Worm (Caenorhabditis elegans) whole organism, L1 larva: Measurements from ENCODE around the gene elb-1.

Experiments
- C04F5.9 ChIP-seq: sonication (generic microtip); optimal IDR thresholded peaks from 2 replicates; lab custom pipeline; 2016; ENCODE audit warnings: missing genetic modification characterization, missing compliant biosample characterization
- C34B4.2 ChIP-seq: sonication (generic microtip); optimal IDR thresholded peaks from 2 replicates; lab custom pipeline; 2017; ENCODE audit warnings: mild to moderate bottlenecking, missing genetic modification characterization, missing compliant biosample characterization
- Y116A8C.19 ChIP-seq: sonication (generic microtip); optimal IDR thresholded peaks from 2 replicates; lab custom pipeline; 2016; ENCODE audit warnings: missing compliant biosample characterization, missing genetic modification characterization, borderline replicate concordance
- alr-1 ChIP-seq: fragments of 200-800 bp; sonication (Bioruptor generic); optimal IDR thresholded peaks from 2 replicates; lab custom pipeline; 2018; ENCODE audit warnings: borderline replicate concordance, mild to moderate bottlenecking, missing genetic modification characterization, missing compliant biosample characterization
- ceh-8 ChIP-seq: fragments of 200-800 bp; sonication (Bioruptor generic); optimal IDR thresholded peaks from 2 replicates; lab custom pipeline; 2018; ENCODE audit warnings: mild to moderate bottlenecking, missing genetic modification characterization, moderate library complexity, missing compliant biosample characterization
- ceh-88 ChIP-seq: fragments of 200-800 bp; sonication (Bioruptor generic); IDR thresholded peaks from 2 replicates; pipeline ENCODE4 v1.3.6; 2022; ENCODE audit warnings: missing genetic modification characterization, missing compliant biosample characterization
- dsc-1 ChIP-seq: sonication (generic microtip); optimal IDR thresholded peaks from 2 replicates; lab custom pipeline; 2016; ENCODE audit warnings: mild to moderate bottlenecking, missing genetic modification characterization, missing compliant biosample characterization
- efl-1 ChIP-seq, 4 experiments: fragments of 150-350 bp; optimal IDR thresholded peaks in 3 of 4; peaks in 1 of 4; 1 replicate in 1 of 4; 2 replicates in 3 of 4; lab custom pipeline; 2014; ENCODE audit warnings: missing biosample characterization in 2 of 4, missing genetic modification characterization in 2 of 4, missing genetic modification reagents in 2 of 4
- egl-13 ChIP-seq: sonication (generic microtip); optimal IDR thresholded peaks from 2 replicates; lab custom pipeline; 2016; ENCODE audit warnings: missing genotype, missing genetic modification reagents, missing genetic modification characterization, missing compliant biosample characterization
- fkh-8 ChIP-seq: sonication (generic microtip); optimal IDR thresholded peaks from 2 replicates; lab custom pipeline; 2016; ENCODE audit warnings: mild to moderate bottlenecking, missing genetic modification characterization, missing compliant biosample characterization
- fos-1 ChIP-seq: fragments of 150-350 bp; optimal IDR thresholded peaks from 2 replicates; lab custom pipeline; 2014; ENCODE audit warnings: missing biosample characterization, missing genetic modification characterization
- hpl-2 ChIP-seq: fragments of 150-350 bp; optimal IDR thresholded peaks from 2 replicates; lab custom pipeline; 2014; ENCODE audit warnings: missing biosample characterization, missing genetic modification reagents, missing genetic modification characterization
- lin-14 ChIP-seq: fragments of 200-800 bp; sonication (Bioruptor generic); optimal IDR thresholded peaks from 2 replicates; lab custom pipeline; 2018; ENCODE audit warnings: mild to moderate bottlenecking, missing genetic modification characterization, moderate library complexity, missing compliant biosample characterization
- lsy-2 ChIP-seq, 2 experiments: fragments of 150-350 bp; optimal IDR thresholded peaks; 2 replicates each; lab custom pipeline; 2014; ENCODE audit warnings: missing biosample characterization in 2 of 2, missing genetic modification characterization in 2 of 2
- mdl-1 ChIP-seq, 2 experiments: fragments of 150-350 bp; optimal IDR thresholded peaks; 2 replicates each; lab custom pipeline; 2014 to 2017; ENCODE audit warnings: missing biosample characterization in 2 of 2, missing genetic modification characterization in 2 of 2, inconsistent platforms in 1 of 2
- mef-2 ChIP-seq: fragments of 150-350 bp; optimal IDR thresholded peaks from 2 replicates; lab custom pipeline; 2014; ENCODE audit warnings: missing biosample characterization, missing genetic modification characterization
- nhr-20 ChIP-seq: sonication (generic microtip); optimal IDR thresholded peaks from 2 replicates; lab custom pipeline; 2016; ENCODE audit warnings: mild to moderate bottlenecking, missing genetic modification characterization, missing compliant biosample characterization
- nhr-237 ChIP-seq: fragments of 150-350 bp; optimal IDR thresholded peaks from 2 replicates; lab custom pipeline; 2014; ENCODE audit warnings: missing biosample characterization, missing genetic modification characterization
- nhr-47 ChIP-seq: sonication (generic microtip); optimal IDR thresholded peaks from 2 replicates; lab custom pipeline; 2016; ENCODE audit warnings: mild to moderate bottlenecking, missing genetic modification characterization, moderate library complexity, missing compliant biosample characterization
- nhr-71 ChIP-seq: sonication (generic microtip); optimal IDR thresholded peaks from 2 replicates; lab custom pipeline; 2016; ENCODE audit warnings: mild to moderate bottlenecking, missing genetic modification characterization, moderate library complexity, missing compliant biosample characterization
- nhr-84 ChIP-seq: sonication (generic microtip); optimal IDR thresholded peaks from 2 replicates; lab custom pipeline; 2017; ENCODE audit warnings: missing biosample characterization, missing genetic modification characterization
- nhr-85 ChIP-seq: sonication (generic microtip); peaks from one replicate; lab custom pipeline; 2016; ENCODE audit warnings: missing genetic modification characterization, inconsistent platforms, missing compliant biosample characterization
- pax-3 ChIP-seq: fragments of 200-800 bp; sonication (Bioruptor generic); optimal IDR thresholded peaks from 2 replicates; lab custom pipeline; 2018; ENCODE audit warnings: mild to moderate bottlenecking, missing genetic modification characterization, moderate library complexity, missing compliant biosample characterization
- snu-23 ChIP-seq: sonication (generic microtip); optimal IDR thresholded peaks from 2 replicates; lab custom pipeline; 2016; ENCODE audit warnings: missing genetic modification characterization, missing compliant biosample characterization
- sox-4 ChIP-seq: sonication (generic microtip); optimal IDR thresholded peaks from 2 replicates; lab custom pipeline; 2016; ENCODE audit warnings: missing genetic modification characterization, missing compliant biosample characterization
- unc-62 ChIP-seq: fragments of 150-350 bp; optimal IDR thresholded peaks from 2 replicates; lab custom pipeline; 2014; ENCODE audit warnings: missing biosample characterization, missing genetic modification reagents, missing genetic modification characterization
- vab-15 ChIP-seq: sonication (generic microtip); optimal IDR thresholded peaks from 2 replicates; lab custom pipeline; 2017; ENCODE audit warnings: missing genotype, mild to moderate bottlenecking, missing genetic modification characterization, missing compliant biosample characterization
- zag-1 ChIP-seq: fragments of 150-350 bp; optimal IDR thresholded peaks from 2 replicates; lab custom pipeline; 2014; ENCODE audit warnings: missing biosample characterization, missing genetic modification characterization

elb-1 gene

DNA sequence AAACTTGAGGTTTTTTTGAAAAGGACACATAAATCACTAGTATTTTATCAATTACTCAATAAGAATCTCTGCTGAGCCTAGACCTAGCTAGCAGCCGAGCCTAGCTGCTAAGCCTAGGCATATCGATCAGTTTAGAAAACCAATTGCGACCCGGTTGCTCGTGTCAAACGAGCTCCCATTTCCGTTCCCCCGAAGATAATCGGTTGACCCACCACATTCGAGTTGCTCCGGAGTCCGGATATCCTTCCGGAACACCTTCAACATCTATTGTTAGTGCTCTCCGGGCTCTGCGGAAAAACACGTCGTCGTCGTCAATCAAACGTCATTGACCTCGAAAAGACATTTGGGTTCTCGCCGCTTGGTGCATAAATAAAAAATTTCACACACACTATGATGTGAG is 35.5 kb downstream of the elb-1 start:
- TF ChIP-seq fos-1 (tag; lab: Kevin White, UChicago) (no peak), fkh-8 (peak; percentile 11)

DNA sequence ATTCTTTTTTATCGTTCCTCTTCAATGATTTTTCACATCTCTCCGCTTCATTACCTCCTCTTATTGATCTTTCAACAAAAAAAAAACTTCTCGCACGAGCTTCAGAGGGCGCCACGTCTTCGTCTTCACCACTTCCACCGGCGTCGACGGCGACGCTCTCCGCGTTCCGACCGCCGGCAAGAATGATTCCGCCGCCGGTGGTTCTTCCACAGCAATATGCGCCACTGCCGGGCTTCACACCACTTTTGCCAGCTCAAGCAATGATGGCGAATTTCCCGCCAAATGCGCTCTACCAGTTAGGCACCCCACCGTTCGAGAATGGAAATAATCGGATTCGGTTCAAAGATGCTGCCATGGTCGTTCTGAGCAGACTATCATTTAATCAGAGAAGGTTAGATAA is 36.2 kb downstream of the elb-1 start:
- TF ChIP-seq Y116A8C.19 (no peak), efl-1 (optimal IDR thresholded peaks at IDR 0.05; lab: Kevin White, UChicago) (no peak), efl-1 (GFP tag; optimal IDR thresholded peaks at IDR 0.05 in 1 of 2; lab: Kevin White, UChicago) (peak in 1 of 2 experiments; percentile 17)

DNA sequence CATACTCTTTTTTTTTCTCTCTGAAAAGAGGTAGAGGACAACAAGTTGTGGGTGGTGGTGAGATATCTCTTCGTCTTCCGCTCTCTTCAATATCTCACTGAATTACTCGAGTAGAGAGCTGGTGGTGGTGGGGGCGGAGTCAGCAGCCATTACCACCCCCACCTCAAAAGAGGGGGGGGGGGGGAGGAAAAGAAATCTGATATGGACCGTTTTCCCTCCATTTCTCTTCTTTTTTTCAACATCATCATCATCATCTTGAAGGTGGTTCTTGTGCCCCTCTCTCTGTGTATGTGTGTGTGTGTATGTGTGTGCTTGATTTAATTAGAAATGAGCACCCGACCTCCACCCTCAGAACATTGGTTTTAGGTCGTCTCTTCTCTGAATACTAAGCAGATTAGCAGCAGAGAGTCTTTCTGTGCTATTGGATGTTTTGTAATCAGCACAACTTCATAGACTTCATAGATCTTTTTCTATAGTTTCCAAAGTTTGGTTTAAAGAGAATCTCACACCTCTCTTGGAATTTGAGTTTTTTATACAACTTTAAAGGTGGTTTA is 37.7 kb downstream of the elb-1 start:
- TF ChIP-seq egl-13, result peak; percentile 16
- TF ChIP-seq lin-14, result peak; percentile 84
- peak; percentile 67 for TF ChIP-seq fkh-8
- TF ChIP-seq ceh-88, result no peak
- peak in 1 of 2 experiments; percentile 11 for TF ChIP-seq lsy-2 (tag; optimal IDR thresholded peaks at IDR 0.05; lab: Kevin White, UChicago)

DNA sequence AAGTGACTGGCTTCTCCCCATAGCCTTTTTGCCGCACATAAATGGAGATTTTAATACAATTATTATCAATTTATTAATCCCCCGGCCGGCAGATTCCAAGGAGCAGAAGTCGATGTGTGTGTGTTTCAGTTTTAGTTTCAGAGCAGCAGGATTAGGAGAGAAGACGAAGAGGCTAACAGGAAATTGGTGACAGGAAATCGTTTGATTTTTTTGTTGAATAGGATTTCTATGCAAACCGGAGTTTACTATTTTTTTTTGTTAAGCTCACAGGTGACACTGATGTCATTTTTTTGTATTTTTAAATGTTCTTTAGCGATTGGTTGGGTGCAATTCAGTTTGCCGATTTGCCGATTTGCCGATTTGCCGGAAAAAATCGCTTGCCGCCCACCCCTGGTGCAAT is 38.7 kb downstream of the elb-1 start:
- TF ChIP-seq C34B4.2 (tag; lab: Kevin White, UChicago) (no peak), nhr-84 (tag; lab: Kevin White, UChicago) (no peak), sox-4 (tag; lab: Kevin White, UChicago) (peak; percentile 3), snu-23 (no peak), hpl-2 (GFP tag; lab: Kevin White, UChicago) (no peak), nhr-85 (tag; lab: Kevin White, UChicago) (peak; percentile 57), dsc-1 (peak; percentile 71)

DNA sequence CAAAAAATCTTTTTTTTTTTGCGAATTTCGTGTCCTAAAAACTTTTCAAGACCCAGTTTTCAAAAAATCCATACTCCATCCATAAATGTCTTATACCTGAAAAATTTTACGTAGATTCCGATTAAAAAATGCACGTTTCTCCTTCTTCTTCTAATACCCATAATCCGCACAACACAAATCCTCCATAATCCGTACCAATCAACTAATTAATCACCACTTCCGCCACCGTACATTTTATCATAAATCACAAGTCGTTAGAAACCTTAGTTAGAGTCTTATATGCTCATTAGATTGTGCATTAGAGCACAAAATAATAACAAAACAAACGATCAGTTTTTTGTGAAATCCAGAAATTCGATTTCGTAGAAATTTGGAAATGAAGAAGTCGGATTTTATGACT is 50.2 kb downstream of the elb-1 start:
- TF ChIP-seq ceh-8 (GFP tag; lab: Kevin White, UChicago) (no peak), pax-3 (peak; percentile 45), nhr-71 (tag; lab: Kevin White, UChicago) (no peak), nhr-20 (no peak), zag-1 (tag; lab: Kevin White, UChicago) (no peak), mef-2 (no peak), nhr-237 (no peak), nhr-47 (tag; lab: Kevin White, UChicago) (peak; percentile 14), vab-15 (tag; lab: Kevin White, UChicago) (no peak), alr-1 (tag; lab: Kevin White, UChicago) (no peak), mdl-1 (tag; optimal IDR thresholded peaks at IDR 0.05; lab: Kevin White, UChicago) (no peak), C04F5.9 (tag; lab: Kevin White, UChicago) (no peak), dsc-1 (peak; percentile 99), unc-62 (no peak)
